Fruit fly (Drosophila melanogaster) whole organism, wandering third instar larva: ENCODE results near the gene CG14598.

Source experiments
- Jra ChIP-seq: sonication (Bioruptor generic); optimal IDR thresholded peaks from 2 replicates; lab custom pipeline; 2016; ENCODE audit warnings: missing biosample characterization, missing genetic modification characterization
- Mio ChIP-seq: sonication (Bioruptor generic); optimal IDR thresholded peaks from 2 replicates; lab custom pipeline; 2016; ENCODE audit warnings: missing biosample characterization, missing genetic modification characterization
- Myc ChIP-seq: fragments of >200 bp; optimal IDR thresholded peaks from 2 replicates; lab custom pipeline; 2017
- h ChIP-seq: fragments of 200-800 bp; sonication (Bioruptor generic); optimal IDR thresholded peaks from 3 replicates; lab custom pipeline; 2016; ENCODE audit warnings: missing biosample characterization, mild to moderate bottlenecking, missing genetic modification characterization
- jim ChIP-seq: fragments of 175-275, 200-325 bp; sonication (Bioruptor generic); optimal IDR thresholded peaks from 2 replicates; lab custom pipeline; 2016; ENCODE audit warnings: missing biosample characterization, mild to moderate bottlenecking, missing genetic modification characterization
- lola ChIP-seq: fragments of >200 bp; optimal IDR thresholded peaks from 2 replicates; lab custom pipeline; 2017; ENCODE audit warnings: missing biosample characterization, missing genetic modification characterization
- pan ChIP-seq: fragments of >200 bp; optimal IDR thresholded peaks from 2 replicates; lab custom pipeline; 2017
- psq ChIP-seq: fragments of 200-800 bp; sonication (Bioruptor generic); optimal IDR thresholded peaks from 3 replicates; lab custom pipeline; 2017; ENCODE audit warnings: missing biosample characterization, mild to moderate bottlenecking, missing genetic modification characterization, moderate library complexity

- TF ChIP-seq jim (GFP tag; lab: Kevin White, UChicago) = no peak
- no peak for TF ChIP-seq h (GFP tag; lab: Kevin White, UChicago)
- TF ChIP-seq Jra (GFP tag; lab: Kevin White, UChicago) = no peak
- no peak for TF ChIP-seq Myc (lab: Kevin White, UChicago)
- TF ChIP-seq lola = no peak
- TF ChIP-seq psq = no peak
- TF ChIP-seq Mio (GFP tag; lab: Kevin White, UChicago) = no peak
- TF ChIP-seq pan (lab: Kevin White, UChicago) = no peak
Measured at dm6 chr3R:7491453-7491853, 51.9 kb downstream of the CG14598 start.
